Fruit fly (Drosophila melanogaster) Kc167 (cell line): Measurements from ENCODE around the gene CG34130.

Source experiments
- Myc ChIP-seq: fragments of >200 bp; optimal IDR thresholded peaks from 2 replicates; lab custom pipeline; 2017; ENCODE audit warnings: missing external identifiers
- Sin3A ChIP-seq: fragments of >200 bp; optimal IDR thresholded peaks from 2 replicates; lab custom pipeline; 2018; ENCODE audit warnings: missing external identifiers
- h ChIP-seq: fragments of >200 bp; optimal IDR thresholded peaks from 3 replicates; lab custom pipeline; 2018; ENCODE audit warnings: missing external identifiers
- insv ChIP-seq: fragments of >200 bp; optimal IDR thresholded peaks from 3 replicates; lab custom pipeline; 2018; ENCODE audit warnings: missing external identifiers

DNA sequence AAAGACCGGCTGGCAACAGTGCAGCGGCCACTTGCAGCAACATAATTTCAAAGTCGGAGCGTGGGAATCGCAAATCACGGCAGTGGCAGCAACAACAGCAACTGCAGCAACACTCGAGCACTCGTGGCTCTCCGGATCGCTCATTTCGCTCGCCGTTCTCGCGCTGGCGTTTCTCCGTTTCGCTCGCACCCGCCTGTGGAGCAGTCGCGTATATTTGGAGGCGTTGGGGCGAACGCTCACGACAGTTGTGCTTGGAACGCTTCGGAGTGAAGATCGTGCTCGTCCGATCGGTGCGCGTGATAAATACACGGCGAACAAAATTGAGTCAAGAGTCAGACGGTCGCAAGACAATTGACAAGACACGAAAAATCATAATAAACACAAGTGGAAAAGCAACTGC, 40.2 kb upstream of the CG34130 start, which contains the start of gene CG12290:
- TF ChIP-seq Myc (lab: Kevin White, UChicago): no peak
- no peak for TF ChIP-seq h (lab: Kevin White, UChicago)
- no peak for TF ChIP-seq insv
- TF ChIP-seq Sin3A (lab: Kevin White, UChicago): no peak
